Worm (Caenorhabditis elegans): ENCODE data around the gene srx-131.

ce11 chrV:13872895-13873294, 27.7 kb downstream of the srx-131 start, which contains the start of gene cpt-5:
- TF ChIP-seq hnd-1 (tag; optimal IDR thresholded peaks at IDR 0.05) (no peak), ama-1 (optimal IDR thresholded peaks at IDR 0.05) (no peak), B0310.2 (tag; optimal IDR thresholded peaks at IDR 0.05) (no peak), ceh-13 (GFP tag; optimal IDR thresholded peaks at IDR 0.05) (no peak), aly-1 (tag; optimal IDR thresholded peaks at IDR 0.05) (no peak), scrt-1 (GFP tag; IDR thresholded peaks at IDR 0.05) (no peak), tbx-37 (GFP tag; conservative IDR thresholded peaks at IDR 0.05) (no peak), F13C5.2 (tag; optimal IDR thresholded peaks at IDR 0.05) (no peak), hmbx-1 (tag; optimal IDR thresholded peaks at IDR 0.05) (no peak), ceh-36 (tag; optimal IDR thresholded peaks at IDR 0.05) (no peak), tra-4 (tag; optimal IDR thresholded peaks at IDR 0.05) (no peak)
